Worm (Caenorhabditis elegans) whole organism, L4 larva: ENCODE measurements around the gene F28F9.3.

Experiments used
- F10B5.3 ChIP-seq: sonication (generic microtip); optimal IDR thresholded peaks from 2 replicates; lab custom pipeline; 2016; ENCODE audit warnings: mild to moderate bottlenecking, missing genetic modification characterization, missing compliant biosample characterization
- F44E2.7 ChIP-seq: fragments of 200-800 bp; sonication (Bioruptor generic); IDR thresholded peaks from 2 replicates; pipeline ENCODE4 v2.1.2; 2022; ENCODE audit warnings: missing genetic modification characterization, missing compliant biosample characterization
- T26A8.4 ChIP-seq: fragments of 200-800 bp; sonication (Bioruptor generic); IDR thresholded peaks from 2 replicates; pipeline ENCODE4 v1.3.6; 2022; ENCODE audit warnings: missing genetic modification characterization, missing compliant biosample characterization
- Y5F2A.4 ChIP-seq: fragments of 200-800 bp; sonication (Bioruptor generic); optimal IDR thresholded peaks from 2 replicates; lab custom pipeline; 2018; ENCODE audit warnings: mild to moderate bottlenecking, missing genetic modification characterization, missing compliant biosample characterization
- aha-1 ChIP-seq: fragments of 150-350 bp; peaks from one replicate; lab custom pipeline; 2014; ENCODE audit warnings: missing biosample characterization, missing genetic modification characterization
- aly-2 ChIP-seq: sonication (generic microtip); optimal IDR thresholded peaks from 2 replicates; lab custom pipeline; 2018; ENCODE audit warnings: missing biosample characterization, missing genetic modification characterization
- ceh-32 ChIP-seq: sonication (generic microtip); optimal IDR thresholded peaks from 2 replicates; lab custom pipeline; 2016; ENCODE audit warnings: mild to moderate bottlenecking, missing genetic modification characterization, missing compliant biosample characterization; ENCODE audit not compliant: poor library complexity
- daf-16 ChIP-seq, 3 experiments: sonication (generic microtip); optimal IDR thresholded peaks; 2 replicates each; lab custom pipeline; 2016 to 2017; ENCODE audit warnings: missing genetic modification characterization in 3 of 3, missing genetic modification reagents in 3 of 3, mild to moderate bottlenecking in 2 of 3, missing compliant biosample characterization in 2 of 3, missing biosample characterization in 1 of 3, moderate library complexity in 1 of 3
- dmd-6 ChIP-seq: fragments of 200-800 bp; sonication (Bioruptor generic); IDR thresholded peaks from 2 replicates; pipeline ENCODE4 v1.3.6; 2022; ENCODE audit warnings: missing genetic modification reagents, missing genetic modification characterization, missing compliant biosample characterization
- fos-1 ChIP-seq: fragments of 150-350 bp; optimal IDR thresholded peaks from 2 replicates; lab custom pipeline; 2014; ENCODE audit warnings: missing biosample characterization, missing genetic modification characterization
- hlh-11 ChIP-seq: fragments of 200-800 bp; sonication (Bioruptor generic); optimal IDR thresholded peaks from 2 replicates; lab custom pipeline; 2018; ENCODE audit warnings: mild to moderate bottlenecking, missing genetic modification characterization, missing compliant biosample characterization
- hlh-30 ChIP-seq: sonication (generic microtip); optimal IDR thresholded peaks from 2 replicates; lab custom pipeline; 2017; ENCODE audit warnings: antibody characterized with exemption, mild to moderate bottlenecking, missing genetic modification characterization, missing compliant biosample characterization; ENCODE audit not compliant: insufficient read depth
- lim-7 ChIP-seq: fragments of 200-800 bp; sonication (Bioruptor generic); IDR thresholded peaks from 2 replicates; pipeline ENCODE4 v1.3.6; 2022; ENCODE audit warnings: missing genetic modification characterization, missing compliant biosample characterization
- lin-1 ChIP-seq: fragments of 200-800 bp; sonication (Bioruptor generic); IDR thresholded peaks from 2 replicates; pipeline ENCODE4 v1.3.6; 2022; ENCODE audit warnings: missing genetic modification reagents, missing genetic modification characterization, missing compliant biosample characterization
- lin-13 ChIP-seq: fragments of 150-350 bp; optimal IDR thresholded peaks from 2 replicates; lab custom pipeline; 2014; ENCODE audit warnings: missing biosample characterization, missing genetic modification reagents, missing genetic modification characterization
- lir-3 ChIP-seq: sonication (generic microtip); optimal IDR thresholded peaks from 2 replicates; lab custom pipeline; 2016; ENCODE audit warnings: mild to moderate bottlenecking, missing genetic modification characterization, missing compliant biosample characterization
- lsy-2 ChIP-seq, 2 experiments: fragments of 150-350 bp in 1 of 2; sonication (generic microtip) in 1 of 2; optimal IDR thresholded peaks; 2 replicates each; lab custom pipeline; 2014 to 2017; ENCODE audit warnings: missing biosample characterization in 2 of 2, missing genetic modification characterization in 2 of 2
- madf-9 ChIP-seq: fragments of 200-800 bp; sonication (Bioruptor generic); conservative IDR thresholded peaks from 2 replicates; pipeline ENCODE4 v1.3.6; 2022; ENCODE audit warnings: missing genetic modification reagents, missing genetic modification characterization, missing compliant biosample characterization
- mes-2 ChIP-seq: sonication (generic microtip); optimal IDR thresholded peaks from 2 replicates; lab custom pipeline; 2016; ENCODE audit warnings: missing genotype, mild to moderate bottlenecking, missing genetic modification characterization, missing compliant biosample characterization; ENCODE audit not compliant: poor library complexity, severe bottlenecking
- nhr-102 ChIP-seq: sonication (generic microtip); optimal IDR thresholded peaks from 2 replicates; lab custom pipeline; 2016; ENCODE audit warnings: mild to moderate bottlenecking, missing genetic modification characterization, moderate library complexity, missing compliant biosample characterization
- nhr-237 ChIP-seq: sonication (generic microtip); optimal IDR thresholded peaks from 2 replicates; lab custom pipeline; 2017; ENCODE audit warnings: missing biosample characterization, missing genetic modification characterization
- nhr-25 ChIP-seq: sonication (generic microtip); optimal IDR thresholded peaks from 2 replicates; lab custom pipeline; 2017; ENCODE audit warnings: missing genetic modification characterization, mild to moderate bottlenecking, missing compliant biosample characterization, antibody characterized with exemption, moderate library complexity, borderline replicate concordance; ENCODE audit not compliant: insufficient read depth
- nhr-28 ChIP-seq: fragments of 150-350 bp; optimal IDR thresholded peaks from 2 replicates; lab custom pipeline; 2014; ENCODE audit warnings: missing biosample characterization, missing genetic modification characterization
- nhr-42 ChIP-seq: fragments of 200-800 bp; sonication (Bioruptor generic); IDR thresholded peaks from 2 replicates; pipeline ENCODE4 v1.3.6; 2022; ENCODE audit warnings: missing genetic modification characterization, missing compliant biosample characterization
- nhr-6 ChIP-seq: fragments of 150-350 bp; optimal IDR thresholded peaks from 2 replicates; lab custom pipeline; 2014; ENCODE audit warnings: missing biosample characterization, missing genetic modification characterization
- nhr-77 ChIP-seq: fragments of 150-350 bp; optimal IDR thresholded peaks from 2 replicates; lab custom pipeline; 2014; ENCODE audit warnings: missing biosample characterization, missing genetic modification characterization
- php-3 ChIP-seq: fragments of 200-800 bp; sonication (Bioruptor generic); IDR thresholded peaks from 2 replicates; pipeline ENCODE4 v1.3.6; 2022; ENCODE audit warnings: missing genetic modification reagents, missing genetic modification characterization, missing compliant biosample characterization
- set-16 ChIP-seq: fragments of 200-800 bp; sonication (Bioruptor generic); IDR thresholded peaks from 2 replicates; pipeline ENCODE4 v1.3.6; 2022; ENCODE audit warnings: missing genetic modification reagents, missing genetic modification characterization, missing compliant biosample characterization
- snpc-4 ChIP-seq: fragments of 150-350 bp; optimal IDR thresholded peaks from 2 replicates; lab custom pipeline; 2014; ENCODE audit warnings: missing biosample characterization, missing genetic modification characterization
- spr-1 ChIP-seq: sonication (generic microtip); optimal IDR thresholded peaks from 2 replicates; lab custom pipeline; 2016; ENCODE audit warnings: mild to moderate bottlenecking, missing genetic modification characterization, missing compliant biosample characterization
- unc-62 ChIP-seq, 3 experiments: fragments of 150-350 bp in 1 of 3; sonication (generic microtip); optimal IDR thresholded peaks in 2 of 3; peaks in 1 of 3; 1 replicate in 1 of 3; 2 replicates in 2 of 3; lab custom pipeline; 2014 to 2017; ENCODE audit warnings: missing biosample characterization in 3 of 3, missing genetic modification characterization in 3 of 3, missing genetic modification reagents in 3 of 3, missing genotype in 1 of 3
- ztf-11 ChIP-seq: fragments of 150-350 bp; optimal IDR thresholded peaks from 2 replicates; lab custom pipeline; 2014; ENCODE audit warnings: missing biosample characterization, missing genetic modification characterization

Gene F28F9.3

ce11 chrIV:3855543-3855942, 28.9 kb downstream of the F28F9.3 start, which contains the start of gene zag-1:
Gene zag-1 (plus strand): TSS chrIV:3855843.
- TF ChIP-seq fos-1, result peak; percentile 61
- TF ChIP-seq madf-9 (GFP tag; lab: Robert Waterston, UW), result no peak

- TF ChIP-seq lim-7, result no peak
- peak; percentile 25; the same call in 1 of the 2 replicates for TF ChIP-seq set-16 (GFP tag; lab: Robert Waterston, UW)
- TF ChIP-seq nhr-6, result no peak
- TF ChIP-seq spr-1 (tag; lab: Kevin White, UChicago), result no peak
- TF ChIP-seq Y5F2A.4 (GFP tag; lab: Kevin White, UChicago), result no peak
- no peak for TF ChIP-seq lin-1 (GFP tag; lab: Robert Waterston, UW)
- no peak for TF ChIP-seq lir-3
Measured at ce11 chrIV:3856190-3856589, 29.5 kb downstream of the F28F9.3 start.

ce11 chrIV:3857999-3858552, 31.4 kb downstream of the F28F9.3 start:
- peak in 1 of 2 experiments; percentile 95 for TF ChIP-seq unc-62 (GFP tag; optimal IDR thresholded peaks at IDR 0.05 in 1 of 2; lab: Kevin White, UChicago)
- TF ChIP-seq unc-62 (tag; optimal IDR thresholded peaks at IDR 0.05; lab: Kevin White, UChicago), result no peak
- no peak for TF ChIP-seq F10B5.3 (tag; lab: Kevin White, UChicago)

- TF ChIP-seq nhr-237 (tag; lab: Kevin White, UChicago) (no peak), T26A8.4 (GFP tag; lab: Robert Waterston, UW) (no peak), php-3 (no peak), nhr-102 (tag; lab: Kevin White, UChicago) (no peak), set-16 (GFP tag; lab: Robert Waterston, UW) (peak; percentile 70; the same call in 1 of the 2 replicates), lsy-2 (tag; optimal IDR thresholded peaks at IDR 0.05; lab: Kevin White, UChicago) (no peak)
Measured at ce11 chrIV:3859552-3859951, 32.9 kb downstream of the F28F9.3 start.

- TF ChIP-seq mes-2 (tag; lab: Kevin White, UChicago), result no peak
- TF ChIP-seq snpc-4 (tag; lab: Kevin White, UChicago), result no peak
- TF ChIP-seq nhr-42 (GFP tag; lab: Robert Waterston, UW), result no peak
- TF ChIP-seq aly-2 (tag; lab: Kevin White, UChicago), result no peak
- no peak for TF ChIP-seq nhr-25 (tag; lab: Kevin White, UChicago)
- TF ChIP-seq ceh-32 (tag; lab: Kevin White, UChicago), result no peak
- TF ChIP-seq nhr-28 (tag; lab: Kevin White, UChicago), result no peak
Measured at ce11 chrIV:3860419-3860818, 33.7 kb downstream of the F28F9.3 start.

ce11 chrIV:3862948-3863347, 36.3 kb downstream of the F28F9.3 start:
- TF ChIP-seq aha-1 (tag; lab: Kevin White, UChicago), result peak; percentile 90
- no peak for TF ChIP-seq nhr-77 (tag; lab: Kevin White, UChicago)
- TF ChIP-seq, all 104 proteins: peak for 1

- TF ChIP-seq F44E2.7 (GFP tag; lab: Robert Waterston, UW), result no peak
- TF ChIP-seq aha-1 (tag; lab: Kevin White, UChicago), result peak; percentile 0
Measured at ce11 chrIV:3864944-3865343, 38.3 kb downstream of the F28F9.3 start, which contains the start of gene aat-8. Gene aat-8 (minus strand): TSS chrIV:3865044.

ce11 chrIV:3866018-3866417, 39.3 kb downstream of the F28F9.3 start:
- TF ChIP-seq daf-16 (GFP tag; optimal IDR thresholded peaks at IDR 0.05; lab: Kevin White, UChicago), result no peak
- TF ChIP-seq daf-16 (tag; optimal IDR thresholded peaks at IDR 0.05; lab: Kevin White, UChicago), result peak; percentile 36
- TF ChIP-seq lin-13 (GFP tag; lab: Kevin White, UChicago), result no peak
- TF ChIP-seq nhr-28 (tag; lab: Kevin White, UChicago), result peak; percentile 49
- no peak for TF ChIP-seq ztf-11 (tag; lab: Kevin White, UChicago)
- TF ChIP-seq hlh-11 (tag; lab: Kevin White, UChicago), result peak; percentile 50
- peak; percentile 24; the same call in 1 of the 2 replicates for TF ChIP-seq dmd-6 (GFP tag; lab: Robert Waterston, UW)
- TF ChIP-seq hlh-30 (tag; lab: Kevin White, UChicago), result peak; percentile 12
- TF ChIP-seq, all 104 proteins: peak for 5
